Worm (Caenorhabditis elegans) whole organism, late embryonic: ENCODE data around the gene ZK1290.7.

Experiments
- C08G9.2 ChIP-seq: sonication (generic microtip); optimal IDR thresholded peaks from 2 replicates; lab custom pipeline; 2016; ENCODE audit warnings: mild to moderate bottlenecking, missing genetic modification characterization, moderate library complexity, missing compliant biosample characterization
- ama-1 ChIP-seq: fragments of 150-350 bp; optimal IDR thresholded peaks from 2 replicates; lab custom pipeline; 2014
- ceh-14 ChIP-seq: sonication (generic microtip); optimal IDR thresholded peaks from 2 replicates; lab custom pipeline; 2016; ENCODE audit warnings: missing genotype, missing genetic modification characterization, missing compliant biosample characterization
- ceh-19 ChIP-seq: fragments of 200-800 bp; sonication (Bioruptor generic); optimal IDR thresholded peaks from 2 replicates; lab custom pipeline; 2018; ENCODE audit warnings: mild to moderate bottlenecking, missing genetic modification characterization, missing compliant biosample characterization
- ceh-30 ChIP-seq: fragments of 150-350 bp; optimal IDR thresholded peaks from 2 replicates; lab custom pipeline; 2014; ENCODE audit warnings: missing biosample characterization, missing genetic modification characterization
- ceh-31 ChIP-seq: sonication (generic microtip); optimal IDR thresholded peaks from 2 replicates; lab custom pipeline; 2016; ENCODE audit warnings: missing genetic modification characterization, missing compliant biosample characterization
- ceh-34 ChIP-seq: sonication (generic microtip); optimal IDR thresholded peaks from 2 replicates; lab custom pipeline; 2016; ENCODE audit warnings: mild to moderate bottlenecking, missing genetic modification characterization, missing compliant biosample characterization
- ceh-9 ChIP-seq: sonication (generic microtip); optimal IDR thresholded peaks from 2 replicates; lab custom pipeline; 2016; ENCODE audit warnings: mild to moderate bottlenecking, missing genetic modification characterization, inconsistent platforms, missing compliant biosample characterization
- che-1 ChIP-seq: sonication (generic microtip); optimal IDR thresholded peaks from 2 replicates; lab custom pipeline; 2016; ENCODE audit warnings: mild to moderate bottlenecking, missing genetic modification characterization, missing compliant biosample characterization
- dve-1 ChIP-seq: sonication (generic microtip); optimal IDR thresholded peaks from 2 replicates; lab custom pipeline; 2017; ENCODE audit warnings: antibody characterized with exemption, mild to moderate bottlenecking, missing genetic modification characterization, missing compliant biosample characterization
- elt-2 ChIP-seq: sonication (generic microtip); optimal IDR thresholded peaks from 2 replicates; lab custom pipeline; 2016; ENCODE audit warnings: missing genetic modification reagents, missing genetic modification characterization, missing compliant biosample characterization
- ets-4 ChIP-seq: sonication (generic microtip); optimal IDR thresholded peaks from 2 replicates; lab custom pipeline; 2016; ENCODE audit warnings: missing genetic modification characterization, missing compliant biosample characterization
- eyg-1 ChIP-seq: sonication (generic microtip); optimal IDR thresholded peaks from 2 replicates; lab custom pipeline; 2016; ENCODE audit warnings: missing genotype, missing genetic modification characterization, missing compliant biosample characterization
- fax-1 ChIP-seq: sonication (generic microtip); optimal IDR thresholded peaks from 2 replicates; lab custom pipeline; 2016; ENCODE audit warnings: missing genotype, missing genetic modification characterization, missing compliant biosample characterization
- gmeb-2 ChIP-seq: sonication (generic microtip); optimal IDR thresholded peaks from 2 replicates; lab custom pipeline; 2016; ENCODE audit warnings: missing genetic modification characterization, inconsistent platforms, missing compliant biosample characterization
- hlh-13 ChIP-seq: fragments of 200-800 bp; sonication (Bioruptor generic); optimal IDR thresholded peaks from 2 replicates; lab custom pipeline; 2018; ENCODE audit warnings: mild to moderate bottlenecking, missing genetic modification characterization, missing compliant biosample characterization
- hlh-6 ChIP-seq: sonication (generic microtip); optimal IDR thresholded peaks from 2 replicates; lab custom pipeline; 2016; ENCODE audit warnings: missing genotype, missing genetic modification characterization, missing compliant biosample characterization
- hlh-8 ChIP-seq: sonication (generic microtip); optimal IDR thresholded peaks from 2 replicates; lab custom pipeline; 2016; ENCODE audit warnings: missing genotype, missing genetic modification characterization, missing compliant biosample characterization
- lim-6 ChIP-seq: sonication (generic microtip); optimal IDR thresholded peaks from 2 replicates; lab custom pipeline; 2016; ENCODE audit warnings: missing genetic modification characterization, missing compliant biosample characterization
- lin-11 ChIP-seq: fragments of 200-800 bp; sonication (Bioruptor generic); optimal IDR thresholded peaks from 2 replicates; lab custom pipeline; 2018; ENCODE audit warnings: mild to moderate bottlenecking, missing genetic modification characterization, missing compliant biosample characterization
- mec-3 ChIP-seq: sonication (generic microtip); optimal IDR thresholded peaks from 2 replicates; lab custom pipeline; 2016; ENCODE audit warnings: borderline replicate concordance, missing genetic modification characterization, missing compliant biosample characterization
- nfya-1 ChIP-seq: sonication (generic microtip); optimal IDR thresholded peaks from 2 replicates; lab custom pipeline; 2017; ENCODE audit warnings: missing genetic modification characterization, mild to moderate bottlenecking, missing compliant biosample characterization, antibody characterized with exemption, moderate library complexity
- nhr-11 ChIP-seq: fragments of 150-350 bp; optimal IDR thresholded peaks from 2 replicates; lab custom pipeline; 2014; ENCODE audit warnings: missing biosample characterization, missing genetic modification characterization
- npax-4 ChIP-seq: sonication (generic microtip); optimal IDR thresholded peaks from 2 replicates; lab custom pipeline; 2016; ENCODE audit warnings: missing genetic modification characterization, missing compliant biosample characterization
- pat-9 ChIP-seq: fragments of 200-800 bp; sonication (Bioruptor generic); optimal IDR thresholded peaks from 2 replicates; lab custom pipeline; 2018; ENCODE audit warnings: mild to moderate bottlenecking, missing genetic modification characterization, moderate library complexity, missing compliant biosample characterization
- pax-1 ChIP-seq: fragments of 150-350 bp; optimal IDR thresholded peaks from 2 replicates; lab custom pipeline; 2014; ENCODE audit warnings: missing biosample characterization, missing genetic modification characterization
- pha-4 ChIP-seq: fragments of 150-350 bp; optimal IDR thresholded peaks from 2 replicates; lab custom pipeline; 2018; ENCODE audit warnings: missing biosample characterization, missing genetic modification reagents, missing genetic modification characterization
- pqm-1 ChIP-seq: sonication (generic microtip); optimal IDR thresholded peaks from 2 replicates; lab custom pipeline; 2016; ENCODE audit warnings: missing genetic modification characterization, missing compliant biosample characterization
- ref-2 ChIP-seq: sonication (generic microtip); optimal IDR thresholded peaks from 2 replicates; lab custom pipeline; 2016; ENCODE audit warnings: missing genetic modification characterization, missing compliant biosample characterization
- rnt-1 ChIP-seq: sonication (generic microtip); optimal IDR thresholded peaks from 2 replicates; lab custom pipeline; 2016; ENCODE audit warnings: missing genetic modification characterization, missing compliant biosample characterization
- sox-4 ChIP-seq: sonication (generic microtip); optimal IDR thresholded peaks from 2 replicates; lab custom pipeline; 2017; ENCODE audit warnings: mild to moderate bottlenecking, missing genetic modification characterization, inconsistent platforms, missing compliant biosample characterization
- syd-9 ChIP-seq: sonication (generic microtip); optimal IDR thresholded peaks from 2 replicates; lab custom pipeline; 2016; ENCODE audit warnings: mild to moderate bottlenecking, missing genetic modification characterization, moderate library complexity, missing compliant biosample characterization
- tbx-2 ChIP-seq: sonication (generic microtip); optimal IDR thresholded peaks from 2 replicates; lab custom pipeline; 2016; ENCODE audit warnings: missing genetic modification characterization, missing compliant biosample characterization
- ttx-3 ChIP-seq: sonication (generic microtip); optimal IDR thresholded peaks from 2 replicates; lab custom pipeline; 2016; ENCODE audit warnings: missing genetic modification reagents, missing genetic modification characterization, missing compliant biosample characterization
- unc-3 ChIP-seq, 2 experiments: fragments of 200-800 bp in 1 of 2; sonication (Bioruptor generic) in 1 of 2; sonication (generic microtip) in 1 of 2; conservative IDR thresholded peaks in 1 of 2; optimal IDR thresholded peaks in 1 of 2; 2 replicates each; pipeline versions ENCODE4 v1.3.6 to Lab custom; 2016 to 2022; ENCODE audit warnings: missing compliant biosample characterization in 2 of 2, missing genetic modification characterization in 2 of 2, missing genetic modification reagents in 1 of 2
- unc-55 ChIP-seq: sonication (generic microtip); optimal IDR thresholded peaks from 2 replicates; lab custom pipeline; 2017; ENCODE audit warnings: missing biosample characterization, missing genetic modification reagents, missing genetic modification characterization
- zip-5 ChIP-seq: sonication (generic microtip); optimal IDR thresholded peaks from 2 replicates; lab custom pipeline; 2016; ENCODE audit warnings: missing genetic modification characterization, missing compliant biosample characterization

ZK1290.7 gene

DNA sequence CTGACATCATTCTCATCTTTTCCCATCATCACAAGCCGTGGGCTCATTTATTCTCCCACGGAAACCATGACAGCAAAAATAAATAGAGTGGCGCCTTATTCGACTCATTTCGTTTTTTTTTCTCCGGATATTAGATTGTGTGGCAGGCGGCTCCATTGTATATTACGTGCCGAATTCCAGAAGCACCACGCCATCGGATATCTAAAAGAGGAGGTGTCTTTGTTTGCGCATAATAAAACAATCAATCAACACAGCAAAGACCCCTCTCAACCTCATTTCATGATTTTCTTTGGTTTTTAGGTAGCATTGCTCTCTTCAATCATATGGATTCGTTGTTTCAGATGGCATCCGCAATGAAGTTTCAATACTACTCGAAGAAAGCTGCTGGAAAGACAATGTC, 23.7 kb upstream of the ZK1290.7 start, which contains the start of gene tph-1:
Gene tph-1, plus strand, starts transcription at position 301 of the 400 bp plus-strand sequence.
- TF ChIP-seq elt-2 (tag; lab: Kevin White, UChicago) (no peak), ceh-34 (tag; lab: Kevin White, UChicago) (no peak), ttx-3 (no peak), npax-4 (tag; lab: Kevin White, UChicago) (no peak), ceh-19 (GFP tag; lab: Kevin White, UChicago) (no peak)

DNA sequence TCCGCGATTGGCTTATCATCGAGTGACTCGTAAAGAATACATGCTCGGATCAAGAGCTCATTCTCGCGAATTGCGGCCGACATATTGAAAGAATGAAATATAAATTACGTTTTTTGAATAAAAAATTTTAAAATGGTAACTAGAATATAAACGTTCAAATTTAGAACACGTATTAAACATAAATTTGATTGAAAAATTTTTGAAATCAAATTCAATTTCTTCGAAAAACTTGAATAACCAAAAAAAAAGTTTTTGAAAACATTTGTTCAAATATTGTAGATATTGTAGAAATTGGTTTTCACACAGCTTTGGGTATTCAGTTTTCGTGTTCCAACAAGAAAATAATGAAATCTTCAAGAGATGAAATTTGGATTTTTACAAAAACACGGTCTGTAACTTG, 22.7 kb upstream of the ZK1290.7 start, which contains the start of gene fbxa-224:
Gene fbxa-224, minus strand, starts transcription at position 101 of the 400 bp plus-strand sequence.
- TF ChIP-seq pha-4 (tag; lab: Kevin White, UChicago) (no peak), sox-4 (no peak), pqm-1 (tag; lab: Kevin White, UChicago) (no peak), nfya-1 (tag; lab: Kevin White, UChicago) (no peak), che-1 (tag; lab: Kevin White, UChicago) (no peak), syd-9 (tag; lab: Kevin White, UChicago) (no peak), zip-5 (tag; lab: Kevin White, UChicago) (no peak), ref-2 (tag; lab: Kevin White, UChicago) (no peak), hlh-6 (tag; lab: Kevin White, UChicago) (no peak)

DNA sequence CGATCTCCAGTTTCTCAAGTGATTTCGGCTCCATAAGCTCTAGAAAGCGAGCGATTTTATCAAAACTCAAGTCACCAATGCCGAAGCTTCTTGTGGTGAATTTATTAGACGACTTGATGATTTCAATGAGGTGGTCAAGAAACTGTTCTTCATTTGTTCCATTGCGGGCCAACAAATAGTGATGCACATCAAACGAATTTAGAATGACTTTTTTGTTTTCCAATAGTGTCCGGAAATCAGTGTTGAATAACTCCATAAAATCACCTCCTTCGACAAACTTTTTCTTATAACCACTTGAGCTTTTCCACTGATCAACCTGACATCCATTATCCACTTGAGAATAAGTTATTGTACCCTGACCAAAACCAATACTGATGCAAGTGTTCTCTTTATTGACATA, 21.9 kb upstream of the ZK1290.7 start:
- TF ChIP-seq ceh-14 (tag; lab: Kevin White, UChicago): no peak
- TF ChIP-seq nfya-1 (tag; lab: Kevin White, UChicago): no peak
- TF ChIP-seq rnt-1 (tag; lab: Kevin White, UChicago): no peak
- no peak for TF ChIP-seq sox-4
- TF ChIP-seq mec-3 (tag; lab: Kevin White, UChicago): no peak
- no peak for TF ChIP-seq ceh-9 (tag; lab: Kevin White, UChicago)
- TF ChIP-seq npax-4 (tag; lab: Kevin White, UChicago): no peak
- TF ChIP-seq hlh-8 (tag; lab: Kevin White, UChicago): no peak
- TF ChIP-seq ama-1: no peak
- TF ChIP-seq eyg-1 (tag; lab: Kevin White, UChicago): no peak
- no peak for TF ChIP-seq ceh-30 (tag; lab: Kevin White, UChicago)
- TF ChIP-seq, all 69 proteins: peak for 0

DNA sequence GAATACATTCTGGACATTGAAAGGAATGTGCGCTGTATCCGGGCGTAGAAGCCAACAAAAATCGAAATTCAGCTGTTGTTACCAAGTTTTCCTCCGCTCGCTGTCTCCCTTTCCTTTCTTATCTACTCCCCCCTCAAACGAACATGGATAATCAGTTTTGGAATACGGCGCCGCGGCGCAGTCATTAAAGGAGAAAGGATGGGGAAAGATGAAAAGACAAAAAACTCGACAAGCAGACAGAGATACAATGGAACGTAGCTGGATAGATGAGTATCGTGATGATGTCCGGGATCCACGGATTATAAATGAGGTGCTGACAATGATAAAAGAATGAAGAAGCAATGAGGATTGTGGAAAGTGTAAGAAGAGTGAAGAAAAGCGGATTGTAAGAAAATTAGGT, 20.0 kb upstream of the ZK1290.7 start:
- TF ChIP-seq pax-1 (tag; lab: Kevin White, UChicago): no peak

DNA sequence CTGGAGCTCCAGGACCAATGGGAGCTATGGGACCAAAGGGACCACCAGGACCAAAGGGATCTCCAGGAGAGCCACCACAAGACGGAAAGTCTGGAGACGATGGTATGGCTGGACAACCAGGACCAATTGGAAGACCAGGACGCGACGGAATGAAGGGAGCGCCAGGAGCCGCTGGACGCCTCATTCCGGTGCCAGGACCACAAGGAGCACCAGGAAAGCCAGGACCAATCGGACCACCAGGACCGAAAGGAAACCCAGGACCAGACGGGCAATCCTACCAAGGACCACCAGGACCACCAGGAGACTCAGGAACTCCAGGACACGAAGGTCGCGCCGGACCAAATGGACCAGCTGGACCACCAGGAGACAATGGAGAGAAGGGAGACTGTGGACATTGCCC, 19.4 kb upstream of the ZK1290.7 start:
- no peak for TF ChIP-seq C08G9.2 (tag; lab: Kevin White, UChicago)
- TF ChIP-seq unc-3 (GFP tag; conservative IDR thresholded peaks at IDR 0.05; lab: Robert Waterston, UW): no peak
- TF ChIP-seq unc-3 (tag; optimal IDR thresholded peaks at IDR 0.05; lab: Kevin White, UChicago): no peak
- no peak for TF ChIP-seq ets-4
- TF ChIP-seq dve-1 (tag; lab: Kevin White, UChicago): no peak
- TF ChIP-seq fax-1 (tag; lab: Kevin White, UChicago): no peak
- TF ChIP-seq lin-11 (tag; lab: Kevin White, UChicago): no peak
- no peak for TF ChIP-seq gmeb-2 (tag; lab: Kevin White, UChicago)
- TF ChIP-seq pat-9 (tag; lab: Kevin White, UChicago): no peak
- TF ChIP-seq tbx-2 (tag; lab: Kevin White, UChicago): no peak
- TF ChIP-seq lim-6 (tag; lab: Kevin White, UChicago): no peak
- no peak for TF ChIP-seq hlh-13 (GFP tag; lab: Kevin White, UChicago)
- no peak for TF ChIP-seq unc-55 (GFP tag; lab: Kevin White, UChicago)
- TF ChIP-seq ref-2 (tag; lab: Kevin White, UChicago): no peak
- TF ChIP-seq nhr-11 (tag; lab: Kevin White, UChicago): no peak
- no peak for TF ChIP-seq ceh-31 (tag; lab: Kevin White, UChicago)
